Worm (Caenorhabditis elegans) whole organism, young adult: ENCODE results near the gene K05F1.9.

ENCODE experiments used
- C17E4.6 ChIP-seq: fragments of 200-800 bp; sonication (Bioruptor generic); IDR thresholded peaks from 2 replicates; pipeline ENCODE4 v1.3.6; 2022; ENCODE audit warnings: missing genetic modification reagents, missing genetic modification characterization, missing compliant biosample characterization
- D2030.7 ChIP-seq: fragments of 200-800 bp; sonication (Bioruptor generic); IDR thresholded peaks from 2 replicates; pipeline ENCODE4 v1.3.6; 2022; ENCODE audit warnings: missing genetic modification reagents, missing genetic modification characterization, missing compliant biosample characterization
- F22D6.2 ChIP-seq: sonication (generic microtip); optimal IDR thresholded peaks from 2 replicates; lab custom pipeline; 2016; ENCODE audit warnings: mild to moderate bottlenecking, missing genetic modification characterization, missing compliant biosample characterization
- F33H1.4 ChIP-seq: fragments of 200-800 bp; sonication (Bioruptor generic); IDR thresholded peaks from 2 replicates; pipeline ENCODE4 v1.3.6; 2022; ENCODE audit warnings: missing genetic modification reagents, missing genetic modification characterization, missing compliant biosample characterization
- F37B4.10 ChIP-seq: fragments of 200-800 bp; sonication (Bioruptor generic); IDR thresholded peaks from 2 replicates; pipeline ENCODE4 v1.3.6; 2022; ENCODE audit warnings: missing genetic modification characterization, missing compliant biosample characterization
- K12H6.12 ChIP-seq: fragments of 200-800 bp; sonication (Bioruptor generic); optimal IDR thresholded peaks from 2 replicates; lab custom pipeline; 2018; ENCODE audit warnings: mild to moderate bottlenecking, missing genetic modification characterization, missing compliant biosample characterization
- T26A5.8 ChIP-seq: sonication (generic microtip); optimal IDR thresholded peaks from 2 replicates; lab custom pipeline; 2016; ENCODE audit warnings: missing genetic modification characterization, missing compliant biosample characterization
- Y56A3A.18 ChIP-seq: fragments of 200-800 bp; sonication (Bioruptor generic); IDR thresholded peaks from 2 replicates; pipeline ENCODE4 v1.3.6; 2022; ENCODE audit warnings: missing genetic modification reagents, missing genetic modification characterization, missing compliant biosample characterization
- Y79H2A.3 ChIP-seq: fragments of 200-800 bp; sonication (Bioruptor generic); conservative IDR thresholded peaks from 2 replicates; pipeline ENCODE4 v1.3.6; 2022; ENCODE audit warnings: missing genetic modification reagents, missing genetic modification characterization, missing compliant biosample characterization
- athp-1 ChIP-seq: sonication (generic microtip); optimal IDR thresholded peaks from 2 replicates; lab custom pipeline; 2017; ENCODE audit warnings: mild to moderate bottlenecking, missing genetic modification characterization, missing compliant biosample characterization
- attf-5 ChIP-seq: fragments of 200-800 bp; sonication (Bioruptor generic); optimal IDR thresholded peaks from 2 replicates; lab custom pipeline; 2018; ENCODE audit warnings: mild to moderate bottlenecking, missing genetic modification characterization, missing compliant biosample characterization
- cebp-1 ChIP-seq, 2 experiments: fragments of 200-800 bp in 1 of 2; sonication (Bioruptor generic) in 1 of 2; sonication (generic microtip) in 1 of 2; IDR thresholded peaks in 1 of 2; optimal IDR thresholded peaks in 1 of 2; 2 replicates each; pipeline versions ENCODE4 v1.3.6 to Lab custom; 2017 to 2022; ENCODE audit warnings: missing compliant biosample characterization in 2 of 2, missing genetic modification characterization in 2 of 2, mild to moderate bottlenecking in 1 of 2, missing genetic modification reagents in 1 of 2, moderate library complexity in 1 of 2
- ceh-100 ChIP-seq: fragments of 200-800 bp; sonication (Bioruptor generic); IDR thresholded peaks from 2 replicates; pipeline ENCODE4 v1.3.6; 2022; ENCODE audit warnings: missing genetic modification reagents, missing genetic modification characterization, missing compliant biosample characterization
- ceh-27 ChIP-seq: fragments of 200-800 bp; sonication (Bioruptor generic); optimal IDR thresholded peaks from 2 replicates; lab custom pipeline; 2018; ENCODE audit warnings: mild to moderate bottlenecking, missing genetic modification characterization, moderate library complexity, missing compliant biosample characterization
- ceh-58 ChIP-seq: fragments of 200-800 bp; sonication (Bioruptor generic); IDR thresholded peaks from 2 replicates; pipeline ENCODE4 v1.3.6; 2022; ENCODE audit warnings: missing genetic modification characterization, missing compliant biosample characterization
- dox-1 ChIP-seq: fragments of 200-800 bp; sonication (Bioruptor generic); IDR thresholded peaks from 2 replicates; pipeline ENCODE4 v1.3.6; 2022; ENCODE audit warnings: missing genetic modification reagents, missing genetic modification characterization, missing compliant biosample characterization
- dpff-1 ChIP-seq: sonication (generic microtip); optimal IDR thresholded peaks from 2 replicates; lab custom pipeline; 2017; ENCODE audit warnings: mild to moderate bottlenecking, missing genetic modification characterization, missing compliant biosample characterization
- egl-18 ChIP-seq: fragments of 200-800 bp; sonication (Bioruptor generic); IDR thresholded peaks from 2 replicates; pipeline ENCODE4 v1.3.6; 2022; ENCODE audit warnings: missing genetic modification reagents, missing genetic modification characterization, missing compliant biosample characterization
- ekl-4 ChIP-seq: fragments of 200-800 bp; sonication (Bioruptor generic); IDR thresholded peaks from 2 replicates; pipeline ENCODE4 v1.3.6; 2022; ENCODE audit warnings: missing genetic modification reagents, missing genetic modification characterization, missing compliant biosample characterization
- ets-4 ChIP-seq: fragments of 200-800 bp; sonication (Bioruptor generic); optimal IDR thresholded peaks from 2 replicates; lab custom pipeline; 2018; ENCODE audit warnings: mild to moderate bottlenecking, missing genetic modification characterization, missing compliant biosample characterization
- gei-17 ChIP-seq: fragments of 200-800 bp; sonication (Bioruptor generic); optimal IDR thresholded peaks from 2 replicates; lab custom pipeline; 2018; ENCODE audit warnings: mild to moderate bottlenecking, missing genetic modification characterization, missing compliant biosample characterization
- hlh-26 ChIP-seq: fragments of 200-800 bp; sonication (Bioruptor generic); conservative IDR thresholded peaks from 2 replicates; pipeline ENCODE4 v1.3.6; 2022; ENCODE audit warnings: missing genetic modification reagents, missing genetic modification characterization, missing compliant biosample characterization
- hmg-1.2 ChIP-seq: fragments of 200-800 bp; sonication (Bioruptor generic); IDR thresholded peaks from 2 replicates; pipeline ENCODE4 v1.3.6; 2022; ENCODE audit warnings: missing genetic modification reagents, missing genetic modification characterization, missing compliant biosample characterization
- hsf-1 ChIP-seq: fragments of 200-800 bp; sonication (Bioruptor generic); IDR thresholded peaks from 2 replicates; pipeline ENCODE4 v1.3.6; 2022; ENCODE audit warnings: missing genetic modification reagents, missing genetic modification characterization, missing compliant biosample characterization
- let-607 ChIP-seq, 2 experiments: fragments of 200-800 bp in 1 of 2; sonication (Bioruptor generic) in 1 of 2; sonication (generic microtip) in 1 of 2; optimal IDR thresholded peaks; 2 replicates each; lab custom pipeline; 2016 to 2018; ENCODE audit warnings: mild to moderate bottlenecking in 2 of 2, missing compliant biosample characterization in 2 of 2, missing genetic modification characterization in 2 of 2, moderate library complexity in 2 of 2, missing genotype in 1 of 2
- lin-35 ChIP-seq, 3 experiments: fragments of 150-350 bp in 2 of 3; sonication (generic microtip) in 1 of 3; optimal IDR thresholded peaks; 2 replicates each; lab custom pipeline; 2014 to 2018; ENCODE audit warnings: missing biosample characterization in 3 of 3, missing genetic modification characterization in 3 of 3, missing genetic modification reagents in 3 of 3
- madf-6 ChIP-seq: fragments of 200-800 bp; sonication (Bioruptor generic); IDR thresholded peaks from 2 replicates; pipeline ENCODE4 v1.3.6; 2022; ENCODE audit warnings: missing genetic modification reagents, missing genetic modification characterization, missing compliant biosample characterization
- madf-8 ChIP-seq: fragments of 200-800 bp; sonication (Bioruptor generic); conservative IDR thresholded peaks from 2 replicates; pipeline ENCODE4 v1.3.6; 2022; ENCODE audit warnings: missing genetic modification reagents, missing genetic modification characterization, missing compliant biosample characterization
- mes-4 ChIP-seq: sonication (generic microtip); optimal IDR thresholded peaks from 2 replicates; lab custom pipeline; 2016; ENCODE audit warnings: missing genotype, missing genetic modification characterization, missing compliant biosample characterization
- nfyb-1 ChIP-seq: fragments of 200-800 bp; sonication (Bioruptor generic); IDR thresholded peaks from 2 replicates; pipeline ENCODE4 v1.3.6; 2022; ENCODE audit warnings: missing genetic modification reagents, missing genetic modification characterization, missing compliant biosample characterization
- nhr-27 ChIP-seq: fragments of 200-800 bp; sonication (Bioruptor generic); optimal IDR thresholded peaks from 2 replicates; lab custom pipeline; 2018; ENCODE audit warnings: mild to moderate bottlenecking, missing genetic modification characterization, moderate library complexity, missing compliant biosample characterization
- nhr-90 ChIP-seq: sonication (generic microtip); optimal IDR thresholded peaks from 2 replicates; lab custom pipeline; 2016; ENCODE audit warnings: missing genotype, mild to moderate bottlenecking, missing genetic modification characterization, missing compliant biosample characterization
- pha-4 ChIP-seq: fragments of 150-350 bp; sonication (generic microtip); optimal IDR thresholded peaks from 2 replicates; lab custom pipeline; 2014; ENCODE audit warnings: missing biosample characterization, missing genetic modification reagents, missing genetic modification characterization
- rec-8 ChIP-seq, 2 experiments: sonication (generic microtip); optimal IDR thresholded peaks; 2 replicates each; lab custom pipeline; 2016; ENCODE audit warnings: mild to moderate bottlenecking in 2 of 2, missing genetic modification characterization in 2 of 2, missing genetic modification reagents in 2 of 2, missing genotype in 2 of 2, missing biosample characterization in 1 of 2, missing compliant biosample characterization in 1 of 2, moderate library complexity in 1 of 2
- snpc-1.1 ChIP-seq: sonication (generic microtip); optimal IDR thresholded peaks from 2 replicates; lab custom pipeline; 2017; ENCODE audit warnings: missing genetic modification characterization, mild to moderate bottlenecking, missing compliant biosample characterization, antibody characterized with exemption, moderate library complexity, missing genotype, missing genetic modification reagents; ENCODE audit not compliant: insufficient read depth
- snpc-3.4 ChIP-seq: sonication (generic microtip); optimal IDR thresholded peaks from 2 replicates; lab custom pipeline; 2017; ENCODE audit warnings: missing genetic modification characterization, mild to moderate bottlenecking, missing compliant biosample characterization, antibody characterized with exemption, moderate library complexity, missing genotype, missing genetic modification reagents
- snpc-4 ChIP-seq, 5 experiments: fragments of 150-350 bp in 1 of 5; sonication (generic microtip) in 4 of 5; optimal IDR thresholded peaks; 2 replicates each; lab custom pipeline; 2014 to 2018; ENCODE audit warnings: missing genetic modification characterization in 5 of 5, missing biosample characterization in 3 of 5, antibody characterized with exemption in 2 of 5, mild to moderate bottlenecking in 2 of 5, missing compliant biosample characterization in 2 of 5, missing genotype in 2 of 5, moderate library complexity in 2 of 5, missing genetic modification reagents in 1 of 5
- tbp1 ChIP-seq: fragments of 200-800 bp; sonication (Bioruptor generic); optimal IDR thresholded peaks from 2 replicates; lab custom pipeline; 2018; ENCODE audit warnings: mild to moderate bottlenecking, missing genetic modification characterization, missing compliant biosample characterization
- tlf-1 ChIP-seq: fragments of 200-800 bp; sonication (Bioruptor generic); optimal IDR thresholded peaks from 2 replicates; lab custom pipeline; 2018; ENCODE audit warnings: mild to moderate bottlenecking, missing genetic modification characterization, missing compliant biosample characterization
- unc-130 ChIP-seq: sonication (generic microtip); optimal IDR thresholded peaks from 2 replicates; lab custom pipeline; 2016; ENCODE audit warnings: missing genetic modification reagents, missing genetic modification characterization, missing compliant biosample characterization
- ztf-22 ChIP-seq: fragments of 200-800 bp; sonication (Bioruptor generic); optimal IDR thresholded peaks from 2 replicates; lab custom pipeline; 2018; ENCODE audit warnings: mild to moderate bottlenecking, missing genetic modification characterization, moderate library complexity, missing compliant biosample characterization
- ztf-3 ChIP-seq: fragments of 200-800 bp; sonication (Bioruptor generic); optimal IDR thresholded peaks from 2 replicates; lab custom pipeline; 2018; ENCODE audit warnings: mild to moderate bottlenecking, missing genetic modification characterization, missing compliant biosample characterization
- ztf-6 ChIP-seq: fragments of 200-800 bp; sonication (Bioruptor generic); IDR thresholded peaks from 2 replicates; pipeline ENCODE4 v1.3.6; 2022; ENCODE audit warnings: missing genetic modification reagents, missing genetic modification characterization, missing compliant biosample characterization

K05F1.9 gene

DNA sequence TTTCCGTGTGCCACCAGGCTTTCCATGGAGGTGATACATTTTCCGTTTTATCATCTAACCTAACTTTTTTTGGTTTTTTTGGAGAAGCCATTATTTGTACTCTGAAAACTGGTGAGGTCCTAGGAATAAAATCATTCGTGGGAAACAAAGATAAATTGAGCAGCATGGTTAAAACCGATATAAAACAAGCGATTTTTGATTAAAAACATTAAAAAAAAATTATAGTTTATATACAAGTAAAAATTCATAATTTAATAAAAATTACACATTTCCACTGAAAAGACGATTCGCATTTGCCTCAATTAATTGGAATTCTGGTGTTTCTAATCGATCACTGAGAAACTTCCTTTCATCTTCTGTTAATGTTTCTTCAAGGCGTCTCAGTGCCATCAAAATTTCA is 37.5 kb upstream of the K05F1.9 start, which contains the start of gene ZK1248.15:
ZK1248.15 (minus strand) TSS at position 101 of the 400 bp plus-strand sequence.
- TF ChIP-seq nhr-90 (tag; lab: Kevin White, UChicago) (no peak), F37B4.10 (GFP tag; lab: Robert Waterston, UW) (no peak), C17E4.6 (GFP tag; lab: Robert Waterston, UW) (no peak), rec-8 (tag; optimal IDR thresholded peaks at IDR 0.05; lab: Kevin White, UChicago) (no peak), snpc-3.4 (no peak), ztf-6 (no peak), snpc-4 (GFP tag; optimal IDR thresholded peaks at IDR 0.05; lab: Kevin White, UChicago) (no peak), snpc-4 (tag; optimal IDR thresholded peaks at IDR 0.05; lab: Kevin White, UChicago) (no peak), hlh-26 (GFP tag; lab: Robert Waterston, UW) (no peak), gei-17 (GFP tag; lab: Kevin White, UChicago) (no peak), madf-6 (GFP tag; lab: Robert Waterston, UW) (no peak), ztf-22 (GFP tag; lab: Kevin White, UChicago) (no peak), ekl-4 (GFP tag; lab: Robert Waterston, UW) (no peak), ceh-27 (GFP tag; lab: Kevin White, UChicago) (no peak), ceh-58 (GFP tag; lab: Robert Waterston, UW) (no peak), athp-1 (tag; lab: Kevin White, UChicago) (no peak), tbp1 (GFP tag; lab: Kevin White, UChicago) (no peak), ceh-100 (no peak)

DNA sequence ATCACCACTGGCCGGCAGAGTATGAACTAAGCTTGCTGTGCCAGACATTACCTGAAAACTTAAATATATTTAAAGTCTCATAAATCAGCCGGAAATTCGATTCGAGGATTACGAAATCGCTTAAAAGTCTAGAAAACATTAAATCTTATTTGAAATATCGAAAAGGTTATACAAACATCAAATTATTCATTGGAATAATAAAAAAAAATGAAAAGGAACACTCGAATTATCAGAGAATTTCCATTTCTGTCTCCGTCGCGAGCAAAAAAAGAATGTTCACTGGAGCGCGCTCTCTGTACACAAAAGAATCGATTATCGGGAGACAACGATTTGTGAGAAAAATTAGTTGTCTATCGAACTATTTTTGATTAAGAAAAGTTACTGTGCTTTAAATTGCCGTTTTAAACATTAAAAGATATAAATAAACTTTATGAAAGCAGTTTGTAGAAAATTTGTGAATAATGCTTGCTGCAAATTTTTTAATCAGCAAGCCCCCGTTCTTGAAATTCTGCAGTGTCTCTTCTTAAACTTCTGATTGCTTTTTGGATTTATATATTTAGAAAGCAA is 35.3 kb upstream of the K05F1.9 start, which contains the start of gene fzo-1:
fzo-1 (minus strand) TSS at position 51 of the 567 bp plus-strand sequence.
- TF ChIP-seq cebp-1 (GFP tag; IDR thresholded peaks at IDR 0.05; lab: Robert Waterston, UW) (no peak), cebp-1 (tag; optimal IDR thresholded peaks at IDR 0.05; lab: Kevin White, UChicago) (peak; percentile 9), ets-4 (GFP tag; lab: Kevin White, UChicago) (no peak), T26A5.8 (tag; lab: Kevin White, UChicago) (no peak), madf-8 (no peak), athp-1 (tag; lab: Kevin White, UChicago) (no peak), dox-1 (GFP tag; lab: Robert Waterston, UW) (no peak), hmg-1.2 (GFP tag; lab: Robert Waterston, UW) (peak; percentile 17; the same call in 1 of the 2 replicates), K12H6.12 (peak; percentile 18), snpc-4 (GFP tag; optimal IDR thresholded peaks at IDR 0.05; lab: Kevin White, UChicago) (no peak), snpc-4 (tag; optimal IDR thresholded peaks at IDR 0.05; lab: Kevin White, UChicago) (peak in 2 of 4 experiments; percentile 5 to 49), D2030.7 (GFP tag; lab: Robert Waterston, UW) (no peak), hsf-1 (GFP tag; lab: Robert Waterston, UW) (no peak), gei-17 (GFP tag; lab: Kevin White, UChicago) (no peak), tlf-1 (GFP tag; lab: Kevin White, UChicago) (no peak), ceh-27 (GFP tag; lab: Kevin White, UChicago) (peak; percentile 33), dpff-1 (tag; lab: Kevin White, UChicago) (no peak), egl-18 (GFP tag; lab: Robert Waterston, UW) (no peak), unc-130 (GFP tag; lab: Kevin White, UChicago) (peak; percentile 48), F22D6.2 (tag; lab: Kevin White, UChicago) (no peak), F33H1.4 (GFP tag; lab: Robert Waterston, UW) (no peak), ceh-58 (GFP tag; lab: Robert Waterston, UW) (no peak), pha-4 (tag; lab: Kevin White, UChicago) (no peak), attf-5 (GFP tag; lab: Kevin White, UChicago) (peak; percentile 1), Y79H2A.3 (no peak), let-607 (tag; optimal IDR thresholded peaks at IDR 0.05; lab: Kevin White, UChicago) (no peak), Y56A3A.18 (no peak), ztf-3 (no peak), nfyb-1 (GFP tag; lab: Robert Waterston, UW) (no peak), ceh-100 (peak; percentile 91), lin-35 (GFP tag; optimal IDR thresholded peaks at IDR 0.05; lab: Kevin White, UChicago) (no peak), mes-4 (tag; lab: Kevin White, UChicago) (no peak), ztf-6 (no peak), nhr-27 (tag; lab: Kevin White, UChicago) (no peak), snpc-1.1 (no peak)
